Worm (Caenorhabditis elegans) whole organism, L2 larva: Measurements from ENCODE around the gene F14D12.1.

Experiments
- aly-2 ChIP-seq: fragments of 150-350 bp; optimal IDR thresholded peaks from 2 replicates; lab custom pipeline; 2014; ENCODE audit warnings: missing biosample characterization, missing genetic modification characterization
- ama-1 ChIP-seq: fragments of 150-350 bp; optimal IDR thresholded peaks from 2 replicates; lab custom pipeline; 2018; ENCODE audit warnings: inconsistent platforms
- fos-1 ChIP-seq: fragments of 150-350 bp; optimal IDR thresholded peaks from 2 replicates; lab custom pipeline; 2014; ENCODE audit warnings: missing biosample characterization, missing genetic modification characterization
- lin-13 ChIP-seq: fragments of 150-350 bp; optimal IDR thresholded peaks from 2 replicates; lab custom pipeline; 2014; ENCODE audit warnings: missing biosample characterization, missing genetic modification reagents, missing genetic modification characterization
- mbf-1 ChIP-seq: sonication (generic microtip); optimal IDR thresholded peaks from 2 replicates; lab custom pipeline; 2017; ENCODE audit warnings: missing biosample characterization, missing genetic modification characterization

DNA sequence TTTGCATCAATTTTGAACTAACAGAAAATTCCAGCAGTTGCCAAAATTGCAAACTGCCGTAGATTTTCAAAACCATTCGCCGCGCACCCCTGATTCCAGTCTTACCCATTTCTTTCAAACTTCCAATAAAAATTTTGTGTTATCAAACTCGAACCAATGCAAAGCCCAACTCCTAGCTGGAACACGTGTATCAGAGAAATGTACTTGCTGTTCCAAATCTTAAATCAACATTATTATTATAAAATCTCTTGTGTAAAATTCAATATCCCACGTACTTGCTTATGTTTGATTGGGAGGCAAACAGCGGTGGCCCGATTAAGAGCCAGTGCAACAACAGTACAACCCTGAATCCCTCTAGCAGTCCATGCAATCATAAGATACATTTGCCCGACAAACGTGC is 40.5 kb downstream of the F14D12.1 start:
- no peak for TF ChIP-seq ama-1 (lab: Kevin White, UChicago)
- no peak for TF ChIP-seq aly-2
- no peak for TF ChIP-seq fos-1 (tag; lab: Kevin White, UChicago)
- no peak for TF ChIP-seq lin-13
- no peak for TF ChIP-seq mbf-1 (tag; lab: Kevin White, UChicago)
